Fruit fly (Drosophila melanogaster) whole organism, embryonic: Measurements from ENCODE around the gene CG9961.

ENCODE experiments used
- CG1529 ChIP-seq: fragments of 200-800 bp; sonication (Bioruptor generic); optimal IDR thresholded peaks from 3 replicates; lab custom pipeline; 2018; ENCODE audit warnings: missing biosample characterization, missing genetic modification characterization
- CG9817 ChIP-seq: fragments of 200-800 bp; sonication (Bioruptor generic); optimal IDR thresholded peaks from 2 replicates; lab custom pipeline; 2018; ENCODE audit warnings: missing biosample characterization, mild to moderate bottlenecking, missing genetic modification characterization, moderate library complexity
- CG9876 ChIP-seq: fragments of 200-800 bp; sonication (Bioruptor generic); optimal IDR thresholded peaks from 2 replicates; lab custom pipeline; 2016; ENCODE audit warnings: missing biosample characterization, missing genetic modification characterization
- H2.0 ChIP-seq: fragments of 200-800 bp; sonication (Bioruptor generic); IDR thresholded peaks from 2 replicates; pipeline ENCODE4 v1.3.6; 2022; ENCODE audit warnings: missing biosample characterization, missing genetic modification characterization
- Rx ChIP-seq: fragments of 200-800 bp; sonication (Bioruptor generic); IDR thresholded peaks from 2 replicates; pipeline ENCODE4 v1.3.6; 2022; ENCODE audit warnings: missing biosample characterization, missing genetic modification characterization
- Sox100B ChIP-seq: fragments of 200-800 bp; sonication (Bioruptor generic); optimal IDR thresholded peaks from 3 replicates; lab custom pipeline; 2018; ENCODE audit warnings: missing biosample characterization, mild to moderate bottlenecking, missing genetic modification characterization
- ap ChIP-seq: fragments of 200-800 bp; sonication (Bioruptor generic); IDR thresholded peaks from 2 replicates; pipeline ENCODE4 v1.3.6; 2022; ENCODE audit warnings: missing biosample characterization, missing genetic modification characterization
- fd64A ChIP-seq: fragments of 200-800 bp; sonication (Bioruptor generic); optimal IDR thresholded peaks from 3 replicates; lab custom pipeline; 2018; ENCODE audit warnings: missing biosample characterization, mild to moderate bottlenecking, missing genetic modification characterization
- gfzf ChIP-seq: fragments of 200-800 bp; sonication (Bioruptor generic); optimal IDR thresholded peaks from 2 replicates; lab custom pipeline; 2016; ENCODE audit warnings: missing biosample characterization, mild to moderate bottlenecking, missing genetic modification characterization, moderate library complexity

- no peak for TF ChIP-seq H2.0 (GFP tag; lab: Robert Waterston, UW)
- TF ChIP-seq CG9876 (GFP tag; lab: Kevin White, UChicago): no peak
- no peak for TF ChIP-seq gfzf (GFP tag; lab: Kevin White, UChicago)
- TF ChIP-seq ap (GFP tag; lab: Robert Waterston, UW): no peak
- no peak for TF ChIP-seq CG1529 (GFP tag; lab: Kevin White, UChicago)
- no peak for TF ChIP-seq fd64A (GFP tag; lab: Kevin White, UChicago)
- no peak for TF ChIP-seq Sox100B
- TF ChIP-seq Rx: no peak
- TF ChIP-seq CG9817 (tag; lab: Kevin White, UChicago): no peak
Measured at dm6 chr2L:2751085-2751710, 6.5 kb upstream of the CG9961 start.
